Worm (Caenorhabditis elegans): ENCODE data around the gene msp-79.

msp-79 gene

ce11 chrIV:9803544-9803943 lies 36.6 kb upstream of the msp-79 start (continued):
- no peak for TF ChIP-seq mxl-2 (GFP tag; conservative IDR thresholded peaks at IDR 0.05)
- TF ChIP-seq rbr-2 (tag; optimal IDR thresholded peaks at IDR 0.05): peak; percentile 6
- peak; percentile 87 for TF ChIP-seq hlh-30 (tag; optimal IDR thresholded peaks at IDR 0.05; ENCODE audit: insufficient read depth)
- peak; percentile 79 for TF ChIP-seq mep-1 (tag; optimal IDR thresholded peaks at IDR 0.05)
- TF ChIP-seq nhr-111 (GFP tag; optimal IDR thresholded peaks at IDR 0.05): no peak
- peak; percentile 40; the same call in 1 of the 2 replicates for TF ChIP-seq php-3 (GFP tag; IDR thresholded peaks at IDR 0.05)
- peak; percentile 44 for TF ChIP-seq lin-13 (GFP tag; optimal IDR thresholded peaks at IDR 0.05)
- TF ChIP-seq nhr-77 (tag; optimal IDR thresholded peaks at IDR 0.05): peak; percentile 91
- TF ChIP-seq nhr-48 (tag; optimal IDR thresholded peaks at IDR 0.05): peak; percentile 43
- no peak for TF ChIP-seq Y105C5A.15 (GFP tag; IDR thresholded peaks at IDR 0.05)
- TF ChIP-seq nhr-28 (tag; optimal IDR thresholded peaks at IDR 0.05): peak; percentile 96
- TF ChIP-seq gei-8 (GFP tag; optimal IDR thresholded peaks at IDR 0.05): no peak
- TF ChIP-seq ctbp-1 (GFP tag; IDR thresholded peaks at IDR 0.05): no peak
- TF ChIP-seq daf-16 (GFP tag; optimal IDR thresholded peaks at IDR 0.05): no peak
- TF ChIP-seq daf-16 (tag; optimal IDR thresholded peaks at IDR 0.05): peak; percentile 70
- TF ChIP-seq T20F7.1 (GFP tag; optimal IDR thresholded peaks at IDR 0.05): peak; percentile 49
- TF ChIP-seq mes-2 (tag; optimal IDR thresholded peaks at IDR 0.05; ENCODE audit: poor library complexity, severe bottlenecking): peak; percentile 72
- TF ChIP-seq daf-12 (tag; optimal IDR thresholded peaks at IDR 0.05): no peak
- peak in 1 of 2 experiments; percentile 71 for TF ChIP-seq lsy-2 (tag; optimal IDR thresholded peaks at IDR 0.05)
- TF ChIP-seq mdl-1 (tag; optimal IDR thresholded peaks at IDR 0.05): peak in 1 of 2 experiments; percentile 71
- no peak for TF ChIP-seq madf-9 (GFP tag; conservative IDR thresholded peaks at IDR 0.05)
- TF ChIP-seq ceh-20 (GFP tag; IDR thresholded peaks at IDR 0.05): no peak
- TF ChIP-seq F37D6.2 (tag; optimal IDR thresholded peaks at IDR 0.05): no peak
- TF ChIP-seq spr-3 (GFP tag; optimal IDR thresholded peaks at IDR 0.05): no peak
- peak in 1 of 2 experiments; percentile 25 for TF ChIP-seq hif-1 (tag; optimal IDR thresholded peaks at IDR 0.05)
- no peak for TF ChIP-seq ztf-7 (tag; optimal IDR thresholded peaks at IDR 0.05)

DNA sequence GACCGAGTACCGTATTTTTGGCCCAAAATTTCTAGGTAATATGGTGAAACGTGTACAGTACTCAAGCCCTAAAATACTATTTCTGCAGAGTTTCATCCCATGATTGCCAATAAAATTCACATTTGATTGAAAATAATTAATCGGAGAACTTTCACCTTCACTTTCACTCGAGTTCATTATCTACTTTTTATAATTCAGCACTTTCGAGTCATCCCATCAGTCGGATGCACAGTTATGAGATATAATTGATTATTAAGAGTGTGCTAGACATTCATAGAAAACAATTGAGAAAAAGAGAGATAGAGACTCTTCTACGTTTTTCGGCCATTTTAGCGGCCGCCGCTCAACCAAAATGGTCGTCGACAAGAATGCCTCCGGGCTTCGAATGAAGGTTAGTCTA lies 35.8 kb upstream of the msp-79 start, which contains the start of gene fat-3:
Gene fat-3 (plus strand): TSS at position 313 of the 400 bp plus-strand sequence.
- TF ChIP-seq nhr-237 (tag; optimal IDR thresholded peaks at IDR 0.05) (no peak), T26A8.4 (GFP tag; IDR thresholded peaks at IDR 0.05) (no peak), lin-38 (GFP tag; IDR thresholded peaks at IDR 0.05) (no peak), mep-1 (tag; optimal IDR thresholded peaks at IDR 0.05) (peak; percentile 41), tra-1 (GFP tag; IDR thresholded peaks at IDR 0.05) (0 out of 2 replicates have a peak, but pooled peaks have one; percentile 12), F37D6.2 (tag; optimal IDR thresholded peaks at IDR 0.05) (no peak), ceh-20 (GFP tag; IDR thresholded peaks at IDR 0.05) (no peak), hlh-11 (tag; optimal IDR thresholded peaks at IDR 0.05) (peak; percentile 60), duxl-1 (tag; optimal IDR thresholded peaks at IDR 0.05; ENCODE audit: poor library complexity) (no peak), nhr-111 (GFP tag; optimal IDR thresholded peaks at IDR 0.05) (no peak), mdl-1 (tag; optimal IDR thresholded peaks at IDR 0.05) (no peak), F10B5.3 (tag; optimal IDR thresholded peaks at IDR 0.05) (no peak), snpc-1.2 (GFP tag; IDR thresholded peaks at IDR 0.05) (no peak), lin-1 (GFP tag; IDR thresholded peaks at IDR 0.05) (no peak), fos-1 (tag; optimal IDR thresholded peaks at IDR 0.05) (no peak), daf-8 (GFP tag; IDR thresholded peaks at IDR 0.05) (no peak), nhr-102 (tag; optimal IDR thresholded peaks at IDR 0.05) (no peak), spr-3 (GFP tag; optimal IDR thresholded peaks at IDR 0.05) (no peak), Y48G9A.11 (GFP tag; IDR thresholded peaks at IDR 0.05) (no peak), zip-11 (GFP tag; IDR thresholded peaks at IDR 0.05) (no peak), Y5F2A.4 (GFP tag; optimal IDR thresholded peaks at IDR 0.05) (no peak), pqm-1 (tag; optimal IDR thresholded peaks at IDR 0.05) (peak; percentile 31), dve-1 (tag; optimal IDR thresholded peaks at IDR 0.05; ENCODE audit: insufficient read depth) (peak; percentile 79), ceh-82 (tag; optimal IDR thresholded peaks at IDR 0.05) (no peak), nhr-10 (tag; optimal IDR thresholded peaks at IDR 0.05) (no peak), hif-1 (tag; optimal IDR thresholded peaks at IDR 0.05) (no peak), dmd-6 (GFP tag; IDR thresholded peaks at IDR 0.05) (peak; percentile 62), Y105C5A.15 (GFP tag; IDR thresholded peaks at IDR 0.05) (no peak), nhr-28 (tag; optimal IDR thresholded peaks at IDR 0.05) (peak; percentile 61), unc-62 (GFP tag; optimal IDR thresholded peaks at IDR 0.05 in 1 of 2) (no peak), unc-62 (tag; optimal IDR thresholded peaks at IDR 0.05) (no peak), mes-2 (tag; optimal IDR thresholded peaks at IDR 0.05; ENCODE audit: poor library complexity, severe bottlenecking) (peak; percentile 17), jun-1 (tag; optimal IDR thresholded peaks at IDR 0.05) (no peak), aly-2 (tag; optimal IDR thresholded peaks at IDR 0.05) (no peak)

Measured in whole organism, L4 larva.